Fruit fly (Drosophila melanogaster) whole organism, embryonic: ENCODE results near the gene Drice.

Source experiments
- CG10274 ChIP-seq: fragments of 200-800 bp; sonication (Bioruptor generic); optimal IDR thresholded peaks from 3 replicates; lab custom pipeline; 2017; ENCODE audit warnings: missing biosample characterization, mild to moderate bottlenecking, missing genetic modification characterization
- CG10462 ChIP-seq: fragments of 200-800 bp; sonication (Bioruptor generic); optimal IDR thresholded peaks from 2 replicates; lab custom pipeline; 2016; ENCODE audit warnings: missing biosample characterization, missing genetic modification characterization
- CG12942 ChIP-seq: fragments of 200-800 bp; sonication (Bioruptor generic); optimal IDR thresholded peaks from 3 replicates; lab custom pipeline; 2016; ENCODE audit warnings: missing biosample characterization, missing genetic modification characterization
- CG13123 ChIP-seq: fragments of 200-800 bp; sonication (Bioruptor generic); optimal IDR thresholded peaks from 2 replicates; lab custom pipeline; 2016; ENCODE audit warnings: missing biosample characterization, missing genetic modification characterization
- CG13424 ChIP-seq: fragments of 200-800 bp; sonication (Bioruptor generic); optimal IDR thresholded peaks from 2 replicates; lab custom pipeline; 2019; ENCODE audit warnings: missing biosample characterization, mild to moderate bottlenecking, missing genetic modification characterization, moderate library complexity
- CG14710 ChIP-seq: fragments of 200-800 bp; sonication (Bioruptor generic); optimal IDR thresholded peaks from 3 replicates; lab custom pipeline; 2019; ENCODE audit warnings: missing biosample characterization, mild to moderate bottlenecking, missing genetic modification characterization, moderate library complexity
- CG15601 ChIP-seq: fragments of 200-800 bp; sonication (Bioruptor generic); optimal IDR thresholded peaks from 3 replicates; lab custom pipeline; 2019; ENCODE audit warnings: missing biosample characterization, mild to moderate bottlenecking, missing genetic modification characterization, moderate library complexity
- CG1602 ChIP-seq: fragments of 200-800 bp; sonication (Bioruptor generic); optimal IDR thresholded peaks from 3 replicates; lab custom pipeline; 2016; ENCODE audit warnings: missing biosample characterization, missing genetic modification characterization
- CG17361 ChIP-seq: fragments of 200-800 bp; sonication (Bioruptor generic); IDR thresholded peaks from 3 replicates; pipeline ENCODE4 v1.3.6; 2022; ENCODE audit warnings: missing biosample characterization, missing genetic modification characterization
- CG17385 ChIP-seq: fragments of 200-800 bp; sonication (Bioruptor generic); optimal IDR thresholded peaks from 3 replicates; lab custom pipeline; 2018; ENCODE audit warnings: missing biosample characterization, mild to moderate bottlenecking, missing genetic modification characterization
- CG2889 ChIP-seq: fragments of 200-800 bp; sonication (Bioruptor generic); IDR thresholded peaks from 3 replicates; pipeline ENCODE4 v1.3.6; 2022; ENCODE audit warnings: missing biosample characterization, missing genetic modification characterization
- CG3847 ChIP-seq: fragments of 200-800 bp; sonication (Bioruptor generic); IDR thresholded peaks from 2 replicates; pipeline ENCODE4 v1.3.6; 2022; ENCODE audit warnings: missing biosample characterization, missing genetic modification characterization
- CG6683 ChIP-seq: fragments of 200-800 bp; sonication (Bioruptor generic); optimal IDR thresholded peaks from 2 replicates; lab custom pipeline; 2017; ENCODE audit warnings: missing biosample characterization, mild to moderate bottlenecking, missing genetic modification characterization, missing genetic modification reagents
- CG6854 ChIP-seq: fragments of 200-800 bp; sonication (Bioruptor generic); optimal IDR thresholded peaks from 3 replicates; lab custom pipeline; 2017; ENCODE audit warnings: missing biosample characterization, mild to moderate bottlenecking, missing genetic modification characterization
- CG7271 ChIP-seq: fragments of 200-800 bp; sonication (Bioruptor generic); optimal IDR thresholded peaks from 2 replicates; lab custom pipeline; 2018; ENCODE audit warnings: missing biosample characterization, mild to moderate bottlenecking, missing genetic modification characterization, moderate library complexity
- CG7839 ChIP-seq: fragments of 200-800 bp; sonication (Bioruptor generic); optimal IDR thresholded peaks from 3 replicates; lab custom pipeline; 2018; ENCODE audit warnings: missing biosample characterization, mild to moderate bottlenecking, missing genetic modification characterization, moderate library complexity
- CG8089 ChIP-seq: fragments of 200-800 bp; sonication (Bioruptor generic); optimal IDR thresholded peaks from 3 replicates; lab custom pipeline; 2016; ENCODE audit warnings: missing biosample characterization, missing genetic modification characterization
- CG8478 ChIP-seq: fragments of >200 bp; optimal IDR thresholded peaks from 2 replicates; lab custom pipeline; 2018
- CHES-1-like ChIP-seq: fragments of 200-800 bp; sonication (Bioruptor generic); optimal IDR thresholded peaks from 2 replicates; lab custom pipeline; 2016; ENCODE audit warnings: missing biosample characterization, missing genetic modification characterization
- CoRest ChIP-seq: fragments of 200-800 bp; sonication (Bioruptor generic); optimal IDR thresholded peaks from 3 replicates; lab custom pipeline; 2018; ENCODE audit warnings: missing biosample characterization, mild to moderate bottlenecking, missing genetic modification characterization, moderate library complexity
- D ChIP-seq, 2 experiments: fragments of 200-800 bp in 1 of 2; fragments of >200 bp in 1 of 2; sonication (Bioruptor generic) in 1 of 2; optimal IDR thresholded peaks; 2 replicates in 1 of 2; 3 replicates in 1 of 2; lab custom pipeline; 2017; ENCODE audit warnings: mild to moderate bottlenecking in 1 of 2, missing biosample characterization in 1 of 2, missing genetic modification characterization in 1 of 2, missing genetic modification reagents in 1 of 2
- Dip2 ChIP-seq: fragments of 200-800 bp; sonication (Bioruptor generic); IDR thresholded peaks from 2 replicates; pipeline ENCODE4 v1.3.6; 2022; ENCODE audit warnings: missing biosample characterization, missing genetic modification characterization
- Ets97D ChIP-seq: fragments of 200-800 bp; sonication (Bioruptor generic); optimal IDR thresholded peaks from 3 replicates; lab custom pipeline; 2016; ENCODE audit warnings: missing biosample characterization, missing genetic modification characterization
- Fer3 ChIP-seq: fragments of 200-800 bp; sonication (Bioruptor generic); optimal IDR thresholded peaks from 2 replicates; lab custom pipeline; 2018; ENCODE audit warnings: missing biosample characterization, mild to moderate bottlenecking, missing genetic modification characterization, moderate library complexity
- Hr78 ChIP-seq, 2 experiments: fragments of 200-800 bp in 1 of 2; fragments of >200 bp in 1 of 2; sonication (Bioruptor generic) in 1 of 2; optimal IDR thresholded peaks; 2 replicates each; lab custom pipeline; 2017 to 2019; ENCODE audit warnings: missing biosample characterization in 2 of 2, missing genetic modification characterization in 2 of 2, mild to moderate bottlenecking in 1 of 2, moderate library complexity in 1 of 2
- Jarid2 ChIP-seq: fragments of 200-800 bp; sonication (Bioruptor generic); optimal IDR thresholded peaks from 3 replicates; lab custom pipeline; 2017; ENCODE audit warnings: mild to moderate bottlenecking, missing biosample characterization, missing genetic modification reagents, missing genetic modification characterization
- Kr ChIP-seq: fragments of 200-800 bp; sonication (Bioruptor generic); optimal IDR thresholded peaks from 2 replicates; lab custom pipeline; 2017; ENCODE audit warnings: missing biosample characterization, mild to moderate bottlenecking, missing genetic modification characterization
- Opbp ChIP-seq: fragments of 200-800 bp; sonication (Bioruptor generic); IDR thresholded peaks from 3 replicates; pipeline ENCODE4 v1.3.6; 2022; ENCODE audit warnings: missing biosample characterization, missing genetic modification characterization; ENCODE audit not compliant: partially characterized antibody
- Taf1 ChIP-seq: fragments of 200-800 bp; sonication (Bioruptor generic); IDR thresholded peaks from 2 replicates; pipeline ENCODE4 v1.3.6; 2022; ENCODE audit warnings: missing biosample characterization, missing genetic modification characterization
- abd-A ChIP-seq: fragments of 200-800 bp; sonication (Bioruptor generic); optimal IDR thresholded peaks from 3 replicates; lab custom pipeline; 2019; ENCODE audit warnings: missing biosample characterization, mild to moderate bottlenecking, missing genetic modification characterization, moderate library complexity
- bigmax ChIP-seq: fragments of 200-800 bp; sonication (Bioruptor generic); optimal IDR thresholded peaks from 2 replicates; lab custom pipeline; 2018; ENCODE audit warnings: missing biosample characterization, mild to moderate bottlenecking, missing genetic modification characterization
- crp ChIP-seq, 2 experiments: fragments of 200-800 bp; sonication (Bioruptor generic); optimal IDR thresholded peaks; 2 replicates in 1 of 2; 3 replicates in 1 of 2; lab custom pipeline; 2017; ENCODE audit warnings: missing biosample characterization in 2 of 2, missing genetic modification characterization in 2 of 2, mild to moderate bottlenecking in 1 of 2, moderate library complexity in 1 of 2
- dpn ChIP-seq, 2 experiments: fragments of 200-800 bp; sonication (Bioruptor generic); optimal IDR thresholded peaks; 3 replicates each; lab custom pipeline; 2016; ENCODE audit warnings: missing biosample characterization in 2 of 2, missing genetic modification characterization in 2 of 2
- exex ChIP-seq: fragments of 200-800 bp; sonication (Bioruptor generic); optimal IDR thresholded peaks from 4 replicates; lab custom pipeline; 2018; ENCODE audit warnings: missing biosample characterization, mild to moderate bottlenecking, missing genetic modification characterization, moderate library complexity
- fd102C ChIP-seq: fragments of 200-800 bp; sonication (Bioruptor generic); optimal IDR thresholded peaks from 2 replicates; lab custom pipeline; 2018; ENCODE audit warnings: missing biosample characterization, mild to moderate bottlenecking, missing genetic modification characterization, moderate library complexity
- fd96Cb ChIP-seq: fragments of 200-800 bp; sonication (Bioruptor generic); optimal IDR thresholded peaks from 2 replicates; lab custom pipeline; 2018; ENCODE audit warnings: missing biosample characterization, mild to moderate bottlenecking, missing genetic modification characterization, moderate library complexity
- gcm2 ChIP-seq: fragments of 200-800 bp; sonication (Bioruptor generic); optimal IDR thresholded peaks from 2 replicates; lab custom pipeline; 2016; ENCODE audit warnings: missing biosample characterization, missing genetic modification characterization
- gem ChIP-seq: fragments of 200-800 bp; sonication (Bioruptor generic); optimal IDR thresholded peaks from 2 replicates; lab custom pipeline; 2019; ENCODE audit warnings: missing biosample characterization, mild to moderate bottlenecking, missing genetic modification characterization, moderate library complexity
- lab ChIP-seq: fragments of 200-800 bp; sonication (Bioruptor generic); optimal IDR thresholded peaks from 3 replicates; lab custom pipeline; 2017; ENCODE audit warnings: missing biosample characterization, missing genetic modification characterization, mild to moderate bottlenecking, moderate library complexity, missing genetic modification reagents
- luna ChIP-seq: fragments of 200-800 bp; sonication (Bioruptor generic); optimal IDR thresholded peaks from 2 replicates; lab custom pipeline; 2016; ENCODE audit warnings: missing biosample characterization, missing genetic modification characterization
- mirr ChIP-seq: fragments of 200-800 bp; sonication (Bioruptor generic); optimal IDR thresholded peaks from 3 replicates; lab custom pipeline; 2018; ENCODE audit warnings: missing biosample characterization, mild to moderate bottlenecking, missing genetic modification characterization
- pb ChIP-seq: fragments of 200-800 bp; sonication (Bioruptor generic); optimal IDR thresholded peaks from 3 replicates; lab custom pipeline; 2016; ENCODE audit warnings: missing biosample characterization, missing genetic modification characterization
- phol ChIP-seq: fragments of 200-800 bp; sonication (Bioruptor generic); optimal IDR thresholded peaks from 3 replicates; lab custom pipeline; 2018; ENCODE audit warnings: missing biosample characterization, mild to moderate bottlenecking, missing genetic modification characterization, moderate library complexity
- pros ChIP-seq: fragments of 200-800 bp; sonication (Bioruptor generic); optimal IDR thresholded peaks from 3 replicates; lab custom pipeline; 2019; ENCODE audit warnings: missing biosample characterization, mild to moderate bottlenecking, missing genetic modification characterization, moderate library complexity
- pzg ChIP-seq: fragments of 200-800 bp; sonication (Bioruptor generic); optimal IDR thresholded peaks from 3 replicates; lab custom pipeline; 2018; ENCODE audit warnings: missing biosample characterization, mild to moderate bottlenecking, missing genetic modification characterization, moderate library complexity
- row ChIP-seq: fragments of 200-800 bp; sonication (Bioruptor generic); IDR thresholded peaks from 3 replicates; pipeline ENCODE4 v1.3.6; 2022; ENCODE audit warnings: missing biosample characterization, missing genetic modification characterization
- slbo ChIP-seq: fragments of 200-800 bp; sonication (Bioruptor generic); IDR thresholded peaks from 2 replicates; pipeline ENCODE4 v1.3.6; 2022; ENCODE audit warnings: missing biosample characterization, missing genetic modification characterization
- tin ChIP-seq: fragments of 200-800 bp; sonication (Bioruptor generic); optimal IDR thresholded peaks from 3 replicates; lab custom pipeline; 2016; ENCODE audit warnings: missing biosample characterization, missing genetic modification characterization
- yki ChIP-seq: fragments of >200 bp; optimal IDR thresholded peaks from 3 replicates; lab custom pipeline; 2018

Gene Drice

dm6 chr3R:29806682-29807393, 7.4 kb downstream of the Drice start, which contains the start of the genes ca and ncd (continued):
- no peak for TF ChIP-seq CG8089 (GFP tag; lab: Kevin White, UChicago)
- TF ChIP-seq mirr (GFP tag; lab: Kevin White, UChicago) = no peak
- no peak for TF ChIP-seq CG10462 (GFP tag; lab: Kevin White, UChicago)
- no peak for TF ChIP-seq Hr78 (GFP tag; optimal IDR thresholded peaks at IDR 0.05; lab: Kevin White, UChicago)
- no peak for TF ChIP-seq pros (GFP tag; lab: Kevin White, UChicago)
- peak; percentile 41 to 88 for TF ChIP-seq crp (GFP tag; optimal IDR thresholded peaks at IDR 0.05; lab: Kevin White, UChicago)
- TF ChIP-seq gcm2 = no peak
- no peak for TF ChIP-seq CG8478 (lab: Kevin White, UChicago)
- no peak for TF ChIP-seq CG10274 (GFP tag; lab: Kevin White, UChicago)
- TF ChIP-seq CG1602 (GFP tag; lab: Kevin White, UChicago) = no peak
- TF ChIP-seq D (optimal IDR thresholded peaks at IDR 0.05; lab: Kevin White, UChicago) = peak; percentile 56
- no peak for TF ChIP-seq D (GFP tag; optimal IDR thresholded peaks at IDR 0.05; lab: Kevin White, UChicago)
- TF ChIP-seq dpn (GFP tag; optimal IDR thresholded peaks at IDR 0.05; lab: Kevin White, UChicago) = peak in 1 of 2 experiments; percentile 12
- TF ChIP-seq yki (lab: Kevin White, UChicago) = no peak
- no peak for TF ChIP-seq Dip2 (GFP tag; lab: Robert Waterston, UW)
- peak; percentile 38; the same call in 1 of the 2 replicates for TF ChIP-seq CG3847 (GFP tag; lab: Robert Waterston, UW)
- no peak; the same call in 1 of the 3 replicates for TF ChIP-seq row (GFP tag; lab: Robert Waterston, UW)
- no peak for TF ChIP-seq gem (tag; lab: Kevin White, UChicago)
- TF ChIP-seq tin (GFP tag; lab: Kevin White, UChicago) = no peak
- no peak for TF ChIP-seq CG15601 (tag; lab: Kevin White, UChicago)
- TF ChIP-seq CG13123 = no peak
- no peak for TF ChIP-seq fd96Cb (tag; lab: Kevin White, UChicago)
- TF ChIP-seq CG6854 (GFP tag; lab: Kevin White, UChicago) = no peak
- no peak for TF ChIP-seq abd-A
- TF ChIP-seq bigmax = no peak
- TF ChIP-seq pzg = peak; percentile 68
- no peak for TF ChIP-seq Kr (GFP tag; lab: Kevin White, UChicago)
- no peak for TF ChIP-seq CG17361
- peak; percentile 15 for TF ChIP-seq phol
- no peak for TF ChIP-seq luna (GFP tag; lab: Kevin White, UChicago)
- TF ChIP-seq exex (tag; lab: Kevin White, UChicago) = no peak
- TF ChIP-seq CoRest (tag; lab: Kevin White, UChicago) = peak; percentile 20
- no peak for TF ChIP-seq fd102C (GFP tag; lab: Kevin White, UChicago)
- TF ChIP-seq CG14710 = peak; percentile 50
- TF ChIP-seq slbo (GFP tag; lab: Robert Waterston, UW) = no peak
- TF ChIP-seq CG7839 (tag; lab: Kevin White, UChicago) = no peak
- no peak for TF ChIP-seq Jarid2 (GFP tag; lab: Kevin White, UChicago)
- TF ChIP-seq CG2889 = no peak
- no peak for TF ChIP-seq CG6683 (GFP tag; lab: Kevin White, UChicago)
- TF ChIP-seq CG12942 (GFP tag; lab: Kevin White, UChicago) = no peak
- TF ChIP-seq Opbp (GFP tag; lab: Robert Waterston, UW) = peak; percentile 62
- TF ChIP-seq lab (GFP tag; lab: Kevin White, UChicago) = no peak
- TF ChIP-seq CHES-1-like = peak; percentile 49
- TF ChIP-seq pb = no peak
- peak; percentile 46 for TF ChIP-seq Ets97D (GFP tag; lab: Kevin White, UChicago)
- TF ChIP-seq CG17385 (GFP tag; lab: Kevin White, UChicago) = no peak
- no peak for TF ChIP-seq Taf1 (GFP tag; lab: Robert Waterston, UW)
- no peak for TF ChIP-seq Fer3 (tag; lab: Kevin White, UChicago)
- TF ChIP-seq CG13424 = no peak
- no peak for TF ChIP-seq CG7271 (tag; lab: Kevin White, UChicago)
